Fruit fly (Drosophila melanogaster) whole organism, embryonic: ENCODE data around the gene CG13609.

Experiments used
- B-H1 ChIP-seq: fragments of 200-800 bp; sonication (Bioruptor generic); IDR thresholded peaks from 3 replicates; pipeline ENCODE4 v1.3.6; 2022; ENCODE audit warnings: missing biosample characterization, missing genetic modification characterization
- CG11695 ChIP-seq: fragments of 200-800 bp; sonication (Bioruptor generic); IDR thresholded peaks from 3 replicates; pipeline ENCODE4 v1.3.6; 2022; ENCODE audit warnings: missing biosample characterization, missing genetic modification characterization
- CG12769 ChIP-seq: fragments of 200-800 bp; sonication (Bioruptor generic); optimal IDR thresholded peaks from 2 replicates; lab custom pipeline; 2019; ENCODE audit warnings: missing biosample characterization, mild to moderate bottlenecking, missing genetic modification characterization, moderate library complexity
- CG14441 ChIP-seq: fragments of 200-800 bp; sonication (Bioruptor generic); IDR thresholded peaks from 2 replicates; pipeline ENCODE4 v1.3.6; 2022; ENCODE audit warnings: missing biosample characterization, missing genetic modification characterization
- CG1792 ChIP-seq: fragments of 200-800 bp; sonication (Bioruptor generic); optimal IDR thresholded peaks from 2 replicates; lab custom pipeline; 2016; ENCODE audit warnings: missing biosample characterization, missing genetic modification characterization
- CG18599 ChIP-seq: fragments of 200-800 bp; sonication (Bioruptor generic); optimal IDR thresholded peaks from 3 replicates; lab custom pipeline; 2017; ENCODE audit warnings: missing biosample characterization, missing genetic modification characterization, mild to moderate bottlenecking, moderate library complexity, missing genetic modification reagents
- CG33557 ChIP-seq: fragments of 200-800 bp; sonication (Bioruptor generic); optimal IDR thresholded peaks from 2 replicates; lab custom pipeline; 2019; ENCODE audit warnings: missing biosample characterization, mild to moderate bottlenecking, missing genetic modification characterization, moderate library complexity
- CG4360 ChIP-seq: fragments of 200-800 bp; sonication (Bioruptor generic); IDR thresholded peaks from 2 replicates; pipeline ENCODE4 v1.3.6; 2022; ENCODE audit warnings: missing biosample characterization, missing genetic modification characterization
- CG5245 ChIP-seq: fragments of 200-800 bp; sonication (Bioruptor generic); optimal IDR thresholded peaks from 3 replicates; lab custom pipeline; 2016; ENCODE audit warnings: missing biosample characterization, missing genetic modification characterization
- CG6654 ChIP-seq: fragments of 200-800 bp; sonication (Bioruptor generic); optimal IDR thresholded peaks from 2 replicates; lab custom pipeline; 2017; ENCODE audit warnings: missing biosample characterization, mild to moderate bottlenecking, missing genetic modification characterization
- CG7271 ChIP-seq: fragments of 200-800 bp; sonication (Bioruptor generic); optimal IDR thresholded peaks from 2 replicates; lab custom pipeline; 2018; ENCODE audit warnings: missing biosample characterization, mild to moderate bottlenecking, missing genetic modification characterization, moderate library complexity
- CG7372 ChIP-seq: fragments of 200-800 bp; sonication (Bioruptor generic); IDR thresholded peaks from 2 replicates; pipeline ENCODE4 v1.3.6; 2022; ENCODE audit warnings: missing biosample characterization, missing genetic modification characterization
- CG8388 ChIP-seq: fragments of 200-800 bp; sonication (Bioruptor generic); optimal IDR thresholded peaks from 2 replicates; lab custom pipeline; 2019; ENCODE audit warnings: missing biosample characterization, mild to moderate bottlenecking, missing genetic modification characterization, moderate library complexity
- CG8765 ChIP-seq: fragments of 200-800 bp; sonication (Bioruptor generic); IDR thresholded peaks from 2 replicates; pipeline ENCODE4 v1.3.6; 2022; ENCODE audit warnings: missing biosample characterization, missing genetic modification characterization
- CG9876 ChIP-seq: fragments of 200-800 bp; sonication (Bioruptor generic); optimal IDR thresholded peaks from 2 replicates; lab custom pipeline; 2016; ENCODE audit warnings: missing biosample characterization, missing genetic modification characterization
- CrebB ChIP-seq: fragments of 200-800 bp; sonication (Bioruptor generic); optimal IDR thresholded peaks from 3 replicates; lab custom pipeline; 2018; ENCODE audit warnings: missing biosample characterization, mild to moderate bottlenecking, missing genetic modification characterization
- Deaf1 ChIP-seq: fragments of 200-800 bp; optimal IDR thresholded peaks from 3 replicates; lab custom pipeline; 2019; ENCODE audit warnings: missing biosample characterization, mild to moderate bottlenecking, missing genetic modification characterization, moderate library complexity
- Doc2 ChIP-seq: fragments of 200-800 bp; sonication (Bioruptor generic); IDR thresholded peaks from 2 replicates; pipeline ENCODE4 v1.3.6; 2022; ENCODE audit warnings: missing biosample characterization, missing genetic modification characterization
- Dp ChIP-seq: fragments of 200-800 bp; sonication (Bioruptor generic); optimal IDR thresholded peaks from 2 replicates; lab custom pipeline; 2018; ENCODE audit warnings: missing biosample characterization, mild to moderate bottlenecking, missing genetic modification characterization, moderate library complexity
- H2.0 ChIP-seq: fragments of 200-800 bp; sonication (Bioruptor generic); IDR thresholded peaks from 2 replicates; pipeline ENCODE4 v1.3.6; 2022; ENCODE audit warnings: missing biosample characterization, missing genetic modification characterization
- HLH54F ChIP-seq: fragments of 200-800 bp; sonication (Bioruptor generic); optimal IDR thresholded peaks from 3 replicates; lab custom pipeline; 2016; ENCODE audit warnings: missing biosample characterization, missing genetic modification characterization
- Hmr ChIP-seq: fragments of 200-800 bp; sonication (Bioruptor generic); optimal IDR thresholded peaks from 3 replicates; lab custom pipeline; 2017; ENCODE audit warnings: mild to moderate bottlenecking, missing biosample characterization, missing genetic modification reagents, missing genetic modification characterization
- Hsf ChIP-seq: fragments of 200-800 bp; sonication (Bioruptor generic); optimal IDR thresholded peaks from 3 replicates; lab custom pipeline; 2016; ENCODE audit warnings: missing biosample characterization, missing genetic modification characterization
- Lpt ChIP-seq: fragments of >200 bp; optimal IDR thresholded peaks from 2 replicates; lab custom pipeline; 2018; ENCODE audit warnings: missing biosample characterization, missing genetic modification characterization
- NC2β ChIP-seq: fragments of 200-800 bp; sonication (Bioruptor generic); optimal IDR thresholded peaks from 2 replicates; lab custom pipeline; 2016; ENCODE audit warnings: missing biosample characterization, missing genetic modification characterization
- Opbp ChIP-seq: fragments of 200-800 bp; sonication (Bioruptor generic); IDR thresholded peaks from 3 replicates; pipeline ENCODE4 v1.3.6; 2022; ENCODE audit warnings: missing biosample characterization, missing genetic modification characterization; ENCODE audit not compliant: partially characterized antibody
- Pdp1 ChIP-seq, 2 experiments: fragments of 200-800 bp; sonication (Bioruptor generic); optimal IDR thresholded peaks; 3 replicates each; lab custom pipeline; 2016; ENCODE audit warnings: missing biosample characterization in 2 of 2, missing genetic modification characterization in 2 of 2, mild to moderate bottlenecking in 1 of 2, moderate library complexity in 1 of 2
- Sin3A ChIP-seq: fragments of >200 bp; optimal IDR thresholded peaks from 2 replicates; lab custom pipeline; 2018
- Sox102F ChIP-seq: fragments of 200-800 bp; sonication (Bioruptor generic); optimal IDR thresholded peaks from 2 replicates; lab custom pipeline; 2018; ENCODE audit warnings: missing biosample characterization, mild to moderate bottlenecking, missing genetic modification characterization, moderate library complexity
- Stat92E ChIP-seq, 3 experiments: fragments of >200 bp in 2 of 3; fragments of 200-800 bp in 1 of 3; sonication (Bioruptor generic) in 1 of 3; optimal IDR thresholded peaks; 2 replicates each; lab custom pipeline; 2017 to 2019; ENCODE audit warnings: missing biosample characterization in 3 of 3, missing genetic modification characterization in 3 of 3, mild to moderate bottlenecking in 1 of 3, moderate library complexity in 1 of 3
- amos ChIP-seq: fragments of 200-800 bp; sonication (Bioruptor generic); IDR thresholded peaks from 2 replicates; pipeline ENCODE4 v1.3.6; 2022; ENCODE audit warnings: missing biosample characterization, missing genetic modification characterization; ENCODE audit not compliant: partially characterized antibody
- ase ChIP-seq: fragments of 200-800 bp; sonication (Bioruptor generic); IDR thresholded peaks from 3 replicates; pipeline ENCODE4 v1.3.6; 2022; ENCODE audit warnings: missing biosample characterization, missing genetic modification characterization
- ato ChIP-seq: fragments of 200-800 bp; sonication (Bioruptor generic); IDR thresholded peaks from 2 replicates; pipeline ENCODE4 v1.3.6; 2022; ENCODE audit warnings: missing biosample characterization, missing genetic modification characterization; ENCODE audit not compliant: partially characterized antibody
- bcd ChIP-seq: fragments of 200-800 bp; sonication (Bioruptor generic); optimal IDR thresholded peaks from 2 replicates; lab custom pipeline; 2017; ENCODE audit warnings: missing biosample characterization, mild to moderate bottlenecking, missing genetic modification characterization
- bowl ChIP-seq: fragments of 200-800 bp; sonication (Bioruptor generic); IDR thresholded peaks from 2 replicates; pipeline ENCODE4 v1.3.6; 2022; ENCODE audit warnings: missing biosample characterization, missing genetic modification characterization
- dimm ChIP-seq: fragments of 200-800 bp; sonication (Bioruptor generic); IDR thresholded peaks from 2 replicates; pipeline ENCODE4 v1.3.6; 2022; ENCODE audit warnings: missing biosample characterization, missing genetic modification characterization
- dmrt99B ChIP-seq: fragments of 200-800 bp; sonication (Bioruptor generic); optimal IDR thresholded peaks from 2 replicates; lab custom pipeline; 2018; ENCODE audit warnings: missing biosample characterization, mild to moderate bottlenecking, missing genetic modification characterization, moderate library complexity
- grn ChIP-seq: fragments of 200-800 bp; sonication (Bioruptor generic); optimal IDR thresholded peaks from 3 replicates; lab custom pipeline; 2017; ENCODE audit warnings: missing biosample characterization, missing genetic modification characterization
- hb ChIP-seq: fragments of 200-800 bp; sonication (Bioruptor generic); IDR thresholded peaks from 3 replicates; pipeline ENCODE4 v1.3.6; 2022; ENCODE audit warnings: missing biosample characterization, missing genetic modification characterization; ENCODE audit not compliant: partially characterized antibody
- lbe ChIP-seq: fragments of 200-800 bp; sonication (Bioruptor generic); optimal IDR thresholded peaks from 2 replicates; lab custom pipeline; 2016; ENCODE audit warnings: missing biosample characterization, mild to moderate bottlenecking, missing genetic modification characterization
- mam ChIP-seq: fragments of 200-800 bp; sonication (Bioruptor generic); optimal IDR thresholded peaks from 3 replicates; lab custom pipeline; 2016; ENCODE audit warnings: missing biosample characterization, missing genetic modification characterization
- repo ChIP-seq: fragments of 200-800 bp; sonication (Bioruptor generic); optimal IDR thresholded peaks from 2 replicates; lab custom pipeline; 2016; ENCODE audit warnings: missing biosample characterization, missing genetic modification characterization
- sisA ChIP-seq: fragments of 200-800 bp; sonication (Bioruptor generic); IDR thresholded peaks from 2 replicates; pipeline ENCODE4 v1.3.6; 2022; ENCODE audit warnings: missing biosample characterization, missing genetic modification characterization
- slou ChIP-seq: fragments of 200-800 bp; sonication (Bioruptor generic); optimal IDR thresholded peaks from 3 replicates; lab custom pipeline; 2016; ENCODE audit warnings: missing biosample characterization, missing genetic modification characterization
- sr ChIP-seq: fragments of 200-800 bp; sonication (Bioruptor generic); IDR thresholded peaks from 3 replicates; pipeline ENCODE4 v1.3.6; 2022; ENCODE audit warnings: missing biosample characterization, missing genetic modification characterization
- stc ChIP-seq: fragments of 200-800 bp; sonication (Bioruptor generic); IDR thresholded peaks from 2 replicates; pipeline ENCODE4 v1.3.6; 2022; ENCODE audit warnings: missing biosample characterization, missing genetic modification characterization
- twi ChIP-seq: fragments of 200-800 bp; optimal IDR thresholded peaks from 2 replicates; lab custom pipeline; 2019; ENCODE audit warnings: missing biosample characterization, mild to moderate bottlenecking, missing genetic modification characterization, moderate library complexity
- vfl ChIP-seq: fragments of 200-800 bp; sonication (Bioruptor generic); optimal IDR thresholded peaks from 2 replicates; lab custom pipeline; 2016; ENCODE audit warnings: missing biosample characterization, missing genetic modification characterization

CG13609 gene

dm6 chr3R:24230423-24231205, 3.8 kb downstream of the CG13609 start, which contains the start of gene mask (continued):
- TF ChIP-seq NC2β (GFP tag; lab: Kevin White, UChicago) (peak; percentile 91), twi (peak; percentile 51), CG4360 (GFP tag; lab: Robert Waterston, UW) (0 out of 2 replicates have a peak, but pooled peaks have one; percentile 17), CG8388 (peak; percentile 49), Sin3A (peak; percentile 43), CG7372 (GFP tag; lab: Robert Waterston, UW) (peak; percentile 70), sisA (peak; percentile 31; the same call in 1 of the 2 replicates), lbe (peak; percentile 52), CG7271 (tag; lab: Kevin White, UChicago) (peak; percentile 82), mam (GFP tag; lab: Kevin White, UChicago) (peak; percentile 82), H2.0 (GFP tag; lab: Robert Waterston, UW) (peak; percentile 70; the same call in 1 of the 2 replicates), CG8765 (GFP tag; lab: Robert Waterston, UW) (no peak), Hmr (GFP tag; lab: Kevin White, UChicago) (peak; percentile 86), CG11695 (GFP tag; lab: Robert Waterston, UW) (0 out of 3 replicates have a peak, but pooled peaks have one; percentile 24), CrebB (tag; lab: Kevin White, UChicago) (peak; percentile 85), amos (GFP tag; lab: Robert Waterston, UW) (peak; percentile 55), grn (peak; percentile 69), Deaf1 (tag; lab: Kevin White, UChicago) (peak; percentile 66), Pdp1 (GFP tag; optimal IDR thresholded peaks at IDR 0.05; lab: Kevin White, UChicago) (peak; percentile 65 to 83), Sox102F (GFP tag; lab: Kevin White, UChicago) (no peak), ase (peak; percentile 61; the same call in 2 of the 3 replicates), CG18599 (GFP tag; lab: Kevin White, UChicago) (peak; percentile 83), CG33557 (GFP tag; lab: Kevin White, UChicago) (peak; percentile 71), bowl (peak; percentile 58), sr (GFP tag; lab: Robert Waterston, UW) (peak; percentile 83), CG9876 (GFP tag; lab: Kevin White, UChicago) (peak; percentile 94), slou (GFP tag; lab: Kevin White, UChicago) (peak; percentile 76), dimm (0 out of 2 replicates have a peak, but pooled peaks have one; percentile 42), Dp (GFP tag; lab: Kevin White, UChicago) (peak; percentile 46), Hsf (peak; percentile 84), CG14441 (GFP tag; lab: Robert Waterston, UW) (peak; percentile 65), CG1792 (GFP tag; lab: Kevin White, UChicago) (peak; percentile 0), repo (GFP tag; lab: Kevin White, UChicago) (peak; percentile 73), HLH54F (peak; percentile 48), B-H1 (GFP tag; lab: Robert Waterston, UW) (peak; percentile 20; the same call in 2 of the 3 replicates), dmrt99B (tag; lab: Kevin White, UChicago) (no peak), ato (GFP tag; lab: Robert Waterston, UW) (peak; percentile 1; the same call in 1 of the 2 replicates), Lpt (GFP tag; lab: Kevin White, UChicago) (no peak), CG12769 (tag; lab: Kevin White, UChicago) (peak; percentile 62), hb (GFP tag; lab: Robert Waterston, UW) (no peak), CG5245 (peak; percentile 59), stc (GFP tag; lab: Robert Waterston, UW) (peak; percentile 69; the same call in 1 of the 2 replicates), vfl (GFP tag; lab: Kevin White, UChicago) (peak; percentile 45), CG6654 (GFP tag; lab: Kevin White, UChicago) (peak; percentile 51), Doc2 (GFP tag; lab: Robert Waterston, UW) (no peak), Opbp (GFP tag; lab: Robert Waterston, UW) (peak; percentile 60; the same call in 2 of the 3 replicates), Stat92E (GFP tag; optimal IDR thresholded peaks at IDR 0.05; lab: Kevin White, UChicago) (peak in 1 of 3 experiments; percentile 56), bcd (peak; percentile 88)
